Worm (Caenorhabditis elegans) whole organism, late embryonic: Measurements from ENCODE around the gene srh-288.

Experiments
- C08G9.2 ChIP-seq: sonication (generic microtip); optimal IDR thresholded peaks from 2 replicates; lab custom pipeline; 2016; ENCODE audit warnings: mild to moderate bottlenecking, missing genetic modification characterization, moderate library complexity, missing compliant biosample characterization
- F13H6.1 ChIP-seq: sonication (generic microtip); optimal IDR thresholded peaks from 2 replicates; lab custom pipeline; 2016; ENCODE audit warnings: missing genetic modification characterization, missing compliant biosample characterization
- K02D7.2 ChIP-seq: sonication (generic microtip); optimal IDR thresholded peaks from 2 replicates; lab custom pipeline; 2017; ENCODE audit warnings: mild to moderate bottlenecking, missing genetic modification characterization, missing compliant biosample characterization
- ceh-14 ChIP-seq: sonication (generic microtip); optimal IDR thresholded peaks from 2 replicates; lab custom pipeline; 2016; ENCODE audit warnings: missing genotype, missing genetic modification characterization, missing compliant biosample characterization
- ceh-24 ChIP-seq: sonication (generic microtip); optimal IDR thresholded peaks from 2 replicates; lab custom pipeline; 2016; ENCODE audit warnings: mild to moderate bottlenecking, missing genetic modification characterization, missing compliant biosample characterization
- ceh-34 ChIP-seq: sonication (generic microtip); optimal IDR thresholded peaks from 2 replicates; lab custom pipeline; 2016; ENCODE audit warnings: mild to moderate bottlenecking, missing genetic modification characterization, missing compliant biosample characterization
- ceh-48 ChIP-seq: sonication (generic microtip); optimal IDR thresholded peaks from 2 replicates; lab custom pipeline; 2016; ENCODE audit warnings: missing genetic modification characterization, inconsistent platforms, missing compliant biosample characterization
- ceh-6 ChIP-seq: fragments of 200-800 bp; sonication (Bioruptor generic); optimal IDR thresholded peaks from 2 replicates; lab custom pipeline; 2018; ENCODE audit warnings: mild to moderate bottlenecking, missing genetic modification characterization, missing compliant biosample characterization
- ceh-9 ChIP-seq: sonication (generic microtip); optimal IDR thresholded peaks from 2 replicates; lab custom pipeline; 2016; ENCODE audit warnings: mild to moderate bottlenecking, missing genetic modification characterization, inconsistent platforms, missing compliant biosample characterization
- elt-4 ChIP-seq: sonication (generic microtip); optimal IDR thresholded peaks from 2 replicates; lab custom pipeline; 2016; ENCODE audit warnings: missing genetic modification characterization, missing compliant biosample characterization
- fkh-6 ChIP-seq: sonication (generic microtip); optimal IDR thresholded peaks from 2 replicates; lab custom pipeline; 2016; ENCODE audit warnings: missing genetic modification characterization, missing compliant biosample characterization
- gmeb-2 ChIP-seq: sonication (generic microtip); optimal IDR thresholded peaks from 2 replicates; lab custom pipeline; 2016; ENCODE audit warnings: missing genetic modification characterization, inconsistent platforms, missing compliant biosample characterization
- hlh-13 ChIP-seq: fragments of 200-800 bp; sonication (Bioruptor generic); optimal IDR thresholded peaks from 2 replicates; lab custom pipeline; 2018; ENCODE audit warnings: mild to moderate bottlenecking, missing genetic modification characterization, missing compliant biosample characterization
- hlh-15 ChIP-seq: sonication (generic microtip); optimal IDR thresholded peaks from 2 replicates; lab custom pipeline; 2016; ENCODE audit warnings: missing genetic modification characterization, missing compliant biosample characterization
- hlh-30 ChIP-seq: sonication (generic microtip); optimal IDR thresholded peaks from 2 replicates; lab custom pipeline; 2017; ENCODE audit warnings: antibody characterized with exemption, missing genetic modification characterization, missing compliant biosample characterization; ENCODE audit not compliant: insufficient read depth
- hlh-8 ChIP-seq: sonication (generic microtip); optimal IDR thresholded peaks from 2 replicates; lab custom pipeline; 2016; ENCODE audit warnings: missing genotype, missing genetic modification characterization, missing compliant biosample characterization
- madf-2 ChIP-seq: sonication (generic microtip); optimal IDR thresholded peaks from 2 replicates; lab custom pipeline; 2017; ENCODE audit warnings: missing genetic modification characterization, missing compliant biosample characterization
- nhr-11 ChIP-seq: fragments of 150-350 bp; optimal IDR thresholded peaks from 2 replicates; lab custom pipeline; 2014; ENCODE audit warnings: missing biosample characterization, missing genetic modification characterization
- nhr-232 ChIP-seq: sonication (generic microtip); optimal IDR thresholded peaks from 2 replicates; lab custom pipeline; 2016; ENCODE audit warnings: missing genetic modification characterization, missing compliant biosample characterization
- odd-2 ChIP-seq: sonication (generic microtip); optimal IDR thresholded peaks from 2 replicates; lab custom pipeline; 2017; ENCODE audit warnings: antibody characterized with exemption, mild to moderate bottlenecking, missing genetic modification characterization, missing compliant biosample characterization
- pag-3 ChIP-seq: sonication (generic microtip); optimal IDR thresholded peaks from 2 replicates; lab custom pipeline; 2016; ENCODE audit warnings: missing compliant biosample characterization, missing genetic modification characterization, borderline replicate concordance
- pha-2 ChIP-seq: sonication (generic microtip); optimal IDR thresholded peaks from 2 replicates; lab custom pipeline; 2017; ENCODE audit warnings: mild to moderate bottlenecking, missing genetic modification characterization, missing compliant biosample characterization
- pqm-1 ChIP-seq: sonication (generic microtip); optimal IDR thresholded peaks from 2 replicates; lab custom pipeline; 2016; ENCODE audit warnings: missing genetic modification characterization, missing compliant biosample characterization
- pros-1 ChIP-seq: fragments of 150-350 bp; optimal IDR thresholded peaks from 2 replicates; lab custom pipeline; 2014; ENCODE audit warnings: missing biosample characterization, missing genetic modification reagents, missing genetic modification characterization
- rnt-1 ChIP-seq: sonication (generic microtip); optimal IDR thresholded peaks from 2 replicates; lab custom pipeline; 2016; ENCODE audit warnings: missing genetic modification characterization, missing compliant biosample characterization
- sdc-2 ChIP-seq: sonication (generic microtip); optimal IDR thresholded peaks from 2 replicates; lab custom pipeline; 2016; ENCODE audit warnings: missing genotype, missing genetic modification characterization, missing compliant biosample characterization
- sox-2 ChIP-seq: fragments of 200-800 bp; sonication (Bioruptor generic); IDR thresholded peaks from 2 replicates; pipeline ENCODE4 v1.3.6; 2022; ENCODE audit warnings: missing genetic modification reagents, missing genetic modification characterization, missing compliant biosample characterization
- tbx-2 ChIP-seq: sonication (generic microtip); optimal IDR thresholded peaks from 2 replicates; lab custom pipeline; 2016; ENCODE audit warnings: missing genetic modification characterization, missing compliant biosample characterization
- ttx-3 ChIP-seq: sonication (generic microtip); optimal IDR thresholded peaks from 2 replicates; lab custom pipeline; 2016; ENCODE audit warnings: missing genetic modification reagents, missing genetic modification characterization, missing compliant biosample characterization
- unc-3 ChIP-seq, 2 experiments: fragments of 200-800 bp in 1 of 2; sonication (Bioruptor generic) in 1 of 2; sonication (generic microtip) in 1 of 2; conservative IDR thresholded peaks in 1 of 2; optimal IDR thresholded peaks in 1 of 2; 2 replicates each; pipeline versions ENCODE4 v1.3.6 to Lab custom; 2016 to 2022; ENCODE audit warnings: missing compliant biosample characterization in 2 of 2, missing genetic modification characterization in 2 of 2, missing genetic modification reagents in 1 of 2
- unc-42 ChIP-seq: sonication (generic microtip); optimal IDR thresholded peaks from 2 replicates; lab custom pipeline; 2016; ENCODE audit warnings: missing genotype, missing genetic modification characterization, missing compliant biosample characterization
- unc-86 ChIP-seq: sonication (generic microtip); optimal IDR thresholded peaks from 2 replicates; lab custom pipeline; 2016; ENCODE audit warnings: missing genetic modification characterization, missing compliant biosample characterization
- zip-5 ChIP-seq: sonication (generic microtip); optimal IDR thresholded peaks from 2 replicates; lab custom pipeline; 2016; ENCODE audit warnings: missing genetic modification characterization, missing compliant biosample characterization
- ztf-16 ChIP-seq: sonication (generic microtip); optimal IDR thresholded peaks from 2 replicates; lab custom pipeline; 2017; ENCODE audit warnings: missing genetic modification characterization, missing compliant biosample characterization

Gene srh-288

ce11 chrV:17755592-17755991 lies 40.0 kb downstream of the srh-288 start, which contains the start of gene pgp-9:
TSS of gene pgp-9 (plus strand) at chrV:17755892.
- no peak for TF ChIP-seq sox-2 (GFP tag; lab: Robert Waterston, UW)
- no peak for TF ChIP-seq pha-2 (tag; lab: Kevin White, UChicago)
- no peak for TF ChIP-seq fkh-6
- TF ChIP-seq ceh-34: no peak
- no peak for TF ChIP-seq pag-3 (tag; lab: Kevin White, UChicago)
- no peak for TF ChIP-seq nhr-11
- no peak for TF ChIP-seq ceh-9 (tag; lab: Kevin White, UChicago)
- TF ChIP-seq hlh-15: no peak
- no peak for TF ChIP-seq pros-1 (tag; lab: Kevin White, UChicago)
- no peak for TF ChIP-seq ceh-14 (tag; lab: Kevin White, UChicago)
- no peak for TF ChIP-seq zip-5 (tag; lab: Kevin White, UChicago)
- TF ChIP-seq tbx-2 (tag; lab: Kevin White, UChicago): no peak
- no peak for TF ChIP-seq sdc-2 (tag; lab: Kevin White, UChicago)

- TF ChIP-seq nhr-232 (tag; lab: Kevin White, UChicago): no peak
- no peak for TF ChIP-seq ceh-24
- TF ChIP-seq ceh-48 (tag; lab: Kevin White, UChicago): no peak
- no peak for TF ChIP-seq unc-3 (GFP tag; conservative IDR thresholded peaks at IDR 0.05; lab: Robert Waterston, UW)
- TF ChIP-seq unc-3 (tag; optimal IDR thresholded peaks at IDR 0.05; lab: Kevin White, UChicago): no peak
- no peak for TF ChIP-seq hlh-30 (tag; lab: Kevin White, UChicago)
- TF ChIP-seq elt-4 (tag; lab: Kevin White, UChicago): no peak
- TF ChIP-seq unc-42 (tag; lab: Kevin White, UChicago): no peak
- no peak for TF ChIP-seq fkh-6
- TF ChIP-seq gmeb-2 (tag; lab: Kevin White, UChicago): no peak
- no peak for TF ChIP-seq sox-2 (GFP tag; lab: Robert Waterston, UW)
- no peak for TF ChIP-seq pag-3 (tag; lab: Kevin White, UChicago)
Measured at ce11 chrV:17754999-17755398, 40.6 kb downstream of the srh-288 start.

- TF ChIP-seq C08G9.2 (tag; lab: Kevin White, UChicago): no peak
- no peak for TF ChIP-seq rnt-1
- TF ChIP-seq ceh-24: no peak
- no peak for TF ChIP-seq K02D7.2 (tag; lab: Kevin White, UChicago)
- no peak for TF ChIP-seq unc-3 (GFP tag; conservative IDR thresholded peaks at IDR 0.05; lab: Robert Waterston, UW)
- TF ChIP-seq unc-3 (tag; optimal IDR thresholded peaks at IDR 0.05; lab: Kevin White, UChicago): no peak
- no peak for TF ChIP-seq odd-2 (tag; lab: Kevin White, UChicago)
- no peak for TF ChIP-seq F13H6.1 (tag; lab: Kevin White, UChicago)
- no peak for TF ChIP-seq fkh-6
- TF ChIP-seq zip-5 (tag; lab: Kevin White, UChicago): no peak
- no peak for TF ChIP-seq unc-42 (tag; lab: Kevin White, UChicago)
- TF ChIP-seq ceh-6: no peak
- TF ChIP-seq ceh-9 (tag; lab: Kevin White, UChicago): no peak
- TF ChIP-seq hlh-8 (tag; lab: Kevin White, UChicago): no peak
- no peak for TF ChIP-seq ttx-3 (tag; lab: Kevin White, UChicago)
- TF ChIP-seq tbx-2 (tag; lab: Kevin White, UChicago): no peak
- no peak for TF ChIP-seq unc-86 (tag; lab: Kevin White, UChicago)
- no peak for TF ChIP-seq hlh-13 (GFP tag; lab: Kevin White, UChicago)
- no peak for TF ChIP-seq pqm-1
- no peak for TF ChIP-seq ztf-16
- TF ChIP-seq madf-2: no peak
Measured at ce11 chrV:17752340-17752739, 43.2 kb downstream of the srh-288 start.

- peak; percentile 1 for TF ChIP-seq pag-3 (tag; lab: Kevin White, UChicago)
- TF ChIP-seq unc-42 (tag; lab: Kevin White, UChicago): peak; percentile 98
- TF ChIP-seq gmeb-2 (tag; lab: Kevin White, UChicago): no peak
Measured at ce11 chrV:17749181-17749580, 46.4 kb downstream of the srh-288 start, which contains the start of gene R12G8.1. TSS of gene R12G8.1 (minus strand) at chrV:17749243.
